Fruit fly (Drosophila melanogaster): ENCODE results near the gene CG46304.

Gene CG46304

dm6 chr2L:18965367-18966213 is 19.5 kb downstream of the CG46304 start (continued):
- TF ChIP-seq CG32006 (GFP tag; optimal IDR thresholded peaks at IDR 0.05) (peak; percentile 0), Hr4 (GFP tag; optimal IDR thresholded peaks at IDR 0.05) (no peak), CG1621 (tag; optimal IDR thresholded peaks at IDR 0.05) (no peak), esn (GFP tag; optimal IDR thresholded peaks at IDR 0.05) (no peak), Sox14 (GFP tag; optimal IDR thresholded peaks at IDR 0.05) (no peak), Ets96B (tag; optimal IDR thresholded peaks at IDR 0.05) (no peak), Ets21C (GFP tag; optimal IDR thresholded peaks at IDR 0.05) (no peak), ss (GFP tag; optimal IDR thresholded peaks at IDR 0.05) (no peak), OdsH (GFP tag; optimal IDR thresholded peaks at IDR 0.05) (no peak), lz (GFP tag; optimal IDR thresholded peaks at IDR 0.05) (no peak), CG3032 (tag; optimal IDR thresholded peaks at IDR 0.05) (no peak), Hr38 (GFP tag; optimal IDR thresholded peaks at IDR 0.05) (no peak), acj6 (GFP tag; optimal IDR thresholded peaks at IDR 0.05) (no peak), Eip78C (GFP tag) (peak; percentile 31), CG34406 (GFP tag; optimal IDR thresholded peaks at IDR 0.05) (no peak), CG9139 (GFP tag; optimal IDR thresholded peaks at IDR 0.05) (no peak), CG31627 (GFP tag; optimal IDR thresholded peaks at IDR 0.05) (no peak), topi (GFP tag; optimal IDR thresholded peaks at IDR 0.05) (no peak)

- no peak for TF ChIP-seq dac (GFP tag; optimal IDR thresholded peaks at IDR 0.05)
- no peak for TF ChIP-seq Eip93F (GFP tag; optimal IDR thresholded peaks at IDR 0.05)
- no peak for TF ChIP-seq salr (GFP tag; optimal IDR thresholded peaks at IDR 0.05)
- no peak for TF ChIP-seq CG9139 (GFP tag; optimal IDR thresholded peaks at IDR 0.05)
- peak; percentile 9 for TF ChIP-seq CG4318 (GFP tag; optimal IDR thresholded peaks at IDR 0.05)
- TF ChIP-seq fkh (GFP tag; optimal IDR thresholded peaks at IDR 0.05), result no peak
- TF ChIP-seq CG6163 (GFP tag; IDR thresholded peaks at IDR 0.05), result peak; percentile 82
- TF ChIP-seq Sox14 (GFP tag; optimal IDR thresholded peaks at IDR 0.05), result peak; percentile 5
- peak; percentile 51 for TF ChIP-seq CG11762 (GFP tag; optimal IDR thresholded peaks at IDR 0.05; ENCODE audit: insufficient read depth)
- TF ChIP-seq dsx (GFP tag; optimal IDR thresholded peaks at IDR 0.05; ENCODE audit: poor library complexity, severe bottlenecking), result peak; percentile 5
- no peak for TF ChIP-seq vri (GFP tag; optimal IDR thresholded peaks at IDR 0.05)
- peak; percentile 37 for TF ChIP-seq OdsH (GFP tag; optimal IDR thresholded peaks at IDR 0.05)
- TF ChIP-seq fd59A (GFP tag; optimal IDR thresholded peaks at IDR 0.05), result no peak
- TF ChIP-seq CG16779 (tag; optimal IDR thresholded peaks at IDR 0.05), result no peak
- peak; percentile 47 for TF ChIP-seq Hr4 (GFP tag; optimal IDR thresholded peaks at IDR 0.05)
- peak; percentile 63 for TF ChIP-seq svp (GFP tag)
- no peak for TF ChIP-seq CG6808 (GFP tag; optimal IDR thresholded peaks at IDR 0.05)
- no peak for TF ChIP-seq pdm3 (GFP tag; optimal IDR thresholded peaks at IDR 0.05)
- TF ChIP-seq CG10669 (GFP tag; optimal IDR thresholded peaks at IDR 0.05), result peak; percentile 52
- no peak for TF ChIP-seq Smox (GFP tag; optimal IDR thresholded peaks at IDR 0.05)
- TF ChIP-seq Lpt (GFP tag; optimal IDR thresholded peaks at IDR 0.05), result peak; percentile 20
- peak; percentile 59 for TF ChIP-seq Ets96B (tag; optimal IDR thresholded peaks at IDR 0.05)
- TF ChIP-seq Ets21C (GFP tag; optimal IDR thresholded peaks at IDR 0.05), result no peak
- peak; percentile 30 for TF ChIP-seq Met (GFP tag; optimal IDR thresholded peaks at IDR 0.05)
- no peak for TF ChIP-seq CG1621 (tag; optimal IDR thresholded peaks at IDR 0.05)
- peak; percentile 32 for TF ChIP-seq CG8632 (GFP tag; optimal IDR thresholded peaks at IDR 0.05)
- TF ChIP-seq CG8319 (GFP tag; optimal IDR thresholded peaks at IDR 0.05), result peak; percentile 4
- no peak for TF ChIP-seq fd85E (GFP tag; optimal IDR thresholded peaks at IDR 0.05)
- no peak for TF ChIP-seq Sox15 (GFP tag; optimal IDR thresholded peaks at IDR 0.05)
- peak; percentile 25 for TF ChIP-seq CG7368 (GFP tag; optimal IDR thresholded peaks at IDR 0.05)
- TF ChIP-seq spab (GFP tag; optimal IDR thresholded peaks at IDR 0.05), result no peak
- no peak for TF ChIP-seq CG31627 (GFP tag; optimal IDR thresholded peaks at IDR 0.05)
- TF ChIP-seq Hr39 (GFP tag; optimal IDR thresholded peaks at IDR 0.05), result no peak
- TF ChIP-seq CG6792 (GFP tag; optimal IDR thresholded peaks at IDR 0.05), result no peak
- TF ChIP-seq CG34406 (GFP tag; optimal IDR thresholded peaks at IDR 0.05), result peak; percentile 47
- no peak for TF ChIP-seq CG11902 (GFP tag; optimal IDR thresholded peaks at IDR 0.05)
- peak; percentile 80 for TF ChIP-seq CG8119 (GFP tag; IDR thresholded peaks at IDR 0.05)
- peak in 1 of 2 experiments; percentile 21 for TF ChIP-seq ss (GFP tag; optimal IDR thresholded peaks at IDR 0.05)
- TF ChIP-seq CG10631 (GFP tag; optimal IDR thresholded peaks at IDR 0.05), result peak; percentile 26
- no peak for TF ChIP-seq Blimp-1 (GFP tag; optimal IDR thresholded peaks at IDR 0.05)
Observed at dm6 chr2L:18966214-18966556, 20.1 kb downstream of the CG46304 start.
